Worm (Caenorhabditis elegans): ENCODE results near the gene bath-36.

bath-36 gene

ce11 chrV:15181899-15182298 is 5.8 kb upstream of the bath-36 start:
- no peak for TF ChIP-seq madf-3 (GFP tag; IDR thresholded peaks at IDR 0.05)
- TF ChIP-seq Y67H2A.10 (GFP tag; conservative IDR thresholded peaks at IDR 0.05): no peak
- no peak for TF ChIP-seq egl-44 (GFP tag; IDR thresholded peaks at IDR 0.05)
- no peak for TF ChIP-seq ceh-79 (tag; optimal IDR thresholded peaks at IDR 0.05)
- no peak for TF ChIP-seq T07F8.4 (tag; optimal IDR thresholded peaks at IDR 0.05)
- TF ChIP-seq lin-54 (GFP tag; optimal IDR thresholded peaks at IDR 0.05): no peak
- TF ChIP-seq attf-3 (GFP tag; conservative IDR thresholded peaks at IDR 0.05): no peak
- TF ChIP-seq nfya-2 (GFP tag; IDR thresholded peaks at IDR 0.05): no peak
- no peak for TF ChIP-seq sptf-2 (GFP tag; optimal IDR thresholded peaks at IDR 0.05)
- TF ChIP-seq Y95B8A.8 (GFP tag; IDR thresholded peaks at IDR 0.05): no peak

ce11 chrV:15182407-15182806 is 5.3 kb upstream of the bath-36 start, which contains the start of gene fbxa-84:
fbxa-84 (plus strand) TSS chrV:15182440.
- peak; percentile 50 for TF ChIP-seq nhr-80 (tag; optimal IDR thresholded peaks at IDR 0.05)
- TF ChIP-seq attf-5 (GFP tag; optimal IDR thresholded peaks at IDR 0.05): no peak
- TF ChIP-seq snpc-1.1 (tag; optimal IDR thresholded peaks at IDR 0.05; ENCODE audit: insufficient read depth): no peak

- TF ChIP-seq pbrm-1 (GFP tag; IDR thresholded peaks at IDR 0.05): peak; percentile 69; the same call in 1 of the 2 replicates
- no peak for TF ChIP-seq akir-1 (GFP tag; optimal IDR thresholded peaks at IDR 0.05)
- peak; percentile 94 for TF ChIP-seq madf-6 (GFP tag; IDR thresholded peaks at IDR 0.05)
- TF ChIP-seq rec-8 (tag; optimal IDR thresholded peaks at IDR 0.05): peak in 1 of 2 experiments; percentile 29
- no peak for TF ChIP-seq K11D2.4 (GFP tag; IDR thresholded peaks at IDR 0.05)
- no peak for TF ChIP-seq sea-2 (GFP tag; IDR thresholded peaks at IDR 0.05)
- no peak for TF ChIP-seq lir-1 (GFP tag; conservative IDR thresholded peaks at IDR 0.05)
- TF ChIP-seq F33H1.4 (GFP tag; IDR thresholded peaks at IDR 0.05): peak; percentile 67
- no peak for TF ChIP-seq nhr-179 (tag; optimal IDR thresholded peaks at IDR 0.05)
- TF ChIP-seq athp-1 (tag; optimal IDR thresholded peaks at IDR 0.05): peak; percentile 94
- TF ChIP-seq mxl-1 (tag; optimal IDR thresholded peaks at IDR 0.05): no peak
- TF ChIP-seq egrh-3 (GFP tag; IDR thresholded peaks at IDR 0.05): no peak
- TF ChIP-seq Y95B8A.8 (GFP tag; IDR thresholded peaks at IDR 0.05): no peak
- peak; percentile 2 for TF ChIP-seq unc-130 (GFP tag; optimal IDR thresholded peaks at IDR 0.05)
- no peak for TF ChIP-seq pha-4 (tag; optimal IDR thresholded peaks at IDR 0.05)
- peak; percentile 79 for TF ChIP-seq ceh-100 (GFP tag; IDR thresholded peaks at IDR 0.05)
- TF ChIP-seq F22D6.2 (tag; optimal IDR thresholded peaks at IDR 0.05): no peak
- peak; percentile 85 for TF ChIP-seq him-1 (tag; optimal IDR thresholded peaks at IDR 0.05)
- 0 out of 2 replicates have a peak, but pooled peaks have one; percentile 52 for TF ChIP-seq ekl-4 (GFP tag; IDR thresholded peaks at IDR 0.05)
- TF ChIP-seq snpc-1.3 (tag; optimal IDR thresholded peaks at IDR 0.05; ENCODE audit: insufficient read depth): peak; percentile 34
- no peak for TF ChIP-seq lsy-27 (tag; optimal IDR thresholded peaks at IDR 0.05; ENCODE audit: borderline replicate concordance, insufficient read depth)
- TF ChIP-seq ztf-6 (GFP tag; IDR thresholded peaks at IDR 0.05): no peak
- no peak; the same call in 1 of the 2 replicates for TF ChIP-seq B0019.2 (GFP tag; conservative IDR thresholded peaks at IDR 0.05)
- no peak for TF ChIP-seq ZK185.1 (tag; optimal IDR thresholded peaks at IDR 0.05; ENCODE audit: poor library complexity, severe bottlenecking)
- 0 out of 2 replicates have a peak, but pooled peaks have one; percentile 24 for TF ChIP-seq madf-3 (GFP tag; IDR thresholded peaks at IDR 0.05)
- peak; percentile 68 for TF ChIP-seq dox-1 (GFP tag; IDR thresholded peaks at IDR 0.05)
- no peak for TF ChIP-seq ceh-40 (GFP tag; IDR thresholded peaks at IDR 0.05)
- TF ChIP-seq F23B12.7 (tag; optimal IDR thresholded peaks at IDR 0.05; ENCODE audit: insufficient read depth): no peak
- no peak for TF ChIP-seq nhr-80 (tag; optimal IDR thresholded peaks at IDR 0.05)
- TF ChIP-seq nhr-120 (GFP tag; IDR thresholded peaks at IDR 0.05): no peak
- no peak for TF ChIP-seq ztf-25 (GFP tag; IDR thresholded peaks at IDR 0.05)
- no peak for TF ChIP-seq Y67H2A.10 (GFP tag; conservative IDR thresholded peaks at IDR 0.05)
- no peak for TF ChIP-seq tbx-9 (tag; optimal IDR thresholded peaks at IDR 0.05; ENCODE audit: borderline replicate concordance)
Measured at ce11 chrV:15184097-15185040, 3.3 kb upstream of the bath-36 start, which contains the start of gene Y75B12B.1. Y75B12B.1 (plus strand) TSS chrV:15184699.
